Fruit fly (Drosophila melanogaster) whole organism, embryonic: ENCODE measurements around the gene CG32373.
A peak's percentile ranks its signal among the peaks of the same experiment; 100 is the strongest.

Source experiments
- Adf1 ChIP-seq: fragments of 200-800 bp; sonication (Bioruptor generic); IDR thresholded peaks from 2 replicates; pipeline ENCODE4 v1.3.6; 2022; ENCODE audit warnings: missing biosample characterization, missing genetic modification characterization
- Asciz ChIP-seq: fragments of 200-800 bp; sonication (Bioruptor generic); optimal IDR thresholded peaks from 2 replicates; lab custom pipeline; 2017; ENCODE audit warnings: missing biosample characterization, mild to moderate bottlenecking, missing genetic modification characterization, missing genetic modification reagents
- CG10431 ChIP-seq: fragments of 200-800 bp; sonication (Bioruptor generic); optimal IDR thresholded peaks from 3 replicates; lab custom pipeline; 2018; ENCODE audit warnings: missing biosample characterization, mild to moderate bottlenecking, missing genetic modification characterization
- CG12071 ChIP-seq: fragments of 200-800 bp; sonication (Bioruptor generic); optimal IDR thresholded peaks from 3 replicates; lab custom pipeline; 2018; ENCODE audit warnings: missing biosample characterization, mild to moderate bottlenecking, missing genetic modification characterization
- CG12942 ChIP-seq: fragments of 200-800 bp; sonication (Bioruptor generic); optimal IDR thresholded peaks from 3 replicates; lab custom pipeline; 2016; ENCODE audit warnings: missing biosample characterization, missing genetic modification characterization
- CG13424 ChIP-seq: fragments of 200-800 bp; sonication (Bioruptor generic); optimal IDR thresholded peaks from 2 replicates; lab custom pipeline; 2019; ENCODE audit warnings: missing biosample characterization, mild to moderate bottlenecking, missing genetic modification characterization, moderate library complexity
- CG14710 ChIP-seq: fragments of 200-800 bp; sonication (Bioruptor generic); optimal IDR thresholded peaks from 3 replicates; lab custom pipeline; 2019; ENCODE audit warnings: missing biosample characterization, mild to moderate bottlenecking, missing genetic modification characterization, moderate library complexity
- CG14860 ChIP-seq: fragments of 200-800 bp; sonication (Bioruptor generic); IDR thresholded peaks from 3 replicates; pipeline ENCODE4 v1.3.6; 2022; ENCODE audit warnings: missing biosample characterization, missing genetic modification characterization; ENCODE audit not compliant: partially characterized antibody
- CG14965 ChIP-seq: fragments of 200-800 bp; sonication (Bioruptor generic); optimal IDR thresholded peaks from 2 replicates; lab custom pipeline; 2016; ENCODE audit warnings: missing biosample characterization, missing genetic modification characterization, borderline replicate concordance
- CG1647 ChIP-seq: fragments of 200-800 bp; sonication (Bioruptor generic); optimal IDR thresholded peaks from 3 replicates; lab custom pipeline; 2016; ENCODE audit warnings: missing biosample characterization, missing genetic modification characterization
- CG16813 ChIP-seq: fragments of 200-800 bp; sonication (Bioruptor generic); IDR thresholded peaks from 3 replicates; pipeline ENCODE4 v1.3.6; 2022; ENCODE audit warnings: missing biosample characterization, missing genetic modification characterization; ENCODE audit not compliant: partially characterized antibody
- CG17328 ChIP-seq: fragments of 200-800 bp; sonication (Bioruptor generic); IDR thresholded peaks from 2 replicates; pipeline ENCODE4 v1.3.6; 2022; ENCODE audit warnings: missing biosample characterization, missing genetic modification characterization
- CG17359 ChIP-seq: fragments of 200-800 bp; sonication (Bioruptor generic); optimal IDR thresholded peaks from 3 replicates; lab custom pipeline; 2018; ENCODE audit warnings: missing biosample characterization, mild to moderate bottlenecking, missing genetic modification characterization, moderate library complexity
- CG17361 ChIP-seq: fragments of 200-800 bp; sonication (Bioruptor generic); IDR thresholded peaks from 3 replicates; pipeline ENCODE4 v1.3.6; 2022; ENCODE audit warnings: missing biosample characterization, missing genetic modification characterization
- CG2199 ChIP-seq: fragments of 200-800 bp; sonication (Bioruptor generic); IDR thresholded peaks from 3 replicates; pipeline ENCODE4 v1.3.6; 2022; ENCODE audit warnings: missing biosample characterization, missing genetic modification characterization
- CG32767 ChIP-seq: fragments of 200-800 bp; sonication (Bioruptor generic); IDR thresholded peaks from 2 replicates; pipeline ENCODE4 v1.3.6; 2022; ENCODE audit warnings: missing biosample characterization, missing genetic modification characterization
- CG7786 ChIP-seq: fragments of 200-800 bp; sonication (Bioruptor generic); optimal IDR thresholded peaks from 2 replicates; lab custom pipeline; 2016; ENCODE audit warnings: missing biosample characterization, missing genetic modification characterization
- CG7839 ChIP-seq: fragments of 200-800 bp; sonication (Bioruptor generic); optimal IDR thresholded peaks from 3 replicates; lab custom pipeline; 2018; ENCODE audit warnings: missing biosample characterization, mild to moderate bottlenecking, missing genetic modification characterization, moderate library complexity
- CG8290 ChIP-seq, 3 experiments: fragments of 200-800 bp; sonication (Bioruptor generic); optimal IDR thresholded peaks; 2 replicates each; lab custom pipeline; 2016 to 2019; ENCODE audit warnings: missing biosample characterization in 3 of 3, missing genetic modification characterization in 3 of 3, mild to moderate bottlenecking in 2 of 3, moderate library complexity in 1 of 3
- E2f1 ChIP-seq: fragments of 200-800 bp; sonication (Bioruptor generic); IDR thresholded peaks from 2 replicates; pipeline ENCODE4 v1.3.6; 2022; ENCODE audit warnings: missing biosample characterization, missing genetic modification characterization
- Eip74EF ChIP-seq, 2 experiments: fragments of 200-800 bp in 1 of 2; fragments of >200 bp in 1 of 2; sonication (Bioruptor generic) in 1 of 2; optimal IDR thresholded peaks; 2 replicates each; lab custom pipeline; 2017 to 2019; ENCODE audit warnings: missing biosample characterization in 2 of 2, missing genetic modification characterization in 2 of 2, mild to moderate bottlenecking in 1 of 2, moderate library complexity in 1 of 2
- Fer1 ChIP-seq: fragments of 200-800 bp; sonication (Bioruptor generic); optimal IDR thresholded peaks from 2 replicates; lab custom pipeline; 2017; ENCODE audit warnings: missing biosample characterization, mild to moderate bottlenecking, missing genetic modification characterization
- Jarid2 ChIP-seq: fragments of 200-800 bp; sonication (Bioruptor generic); optimal IDR thresholded peaks from 3 replicates; lab custom pipeline; 2017; ENCODE audit warnings: mild to moderate bottlenecking, missing biosample characterization, missing genetic modification reagents, missing genetic modification characterization
- Lim3 ChIP-seq: fragments of 200-800 bp; sonication (Bioruptor generic); IDR thresholded peaks from 2 replicates; pipeline ENCODE4 v1.3.6; 2022; ENCODE audit warnings: missing biosample characterization, missing genetic modification characterization
- MBD-R2 ChIP-seq: fragments of 200-800 bp; sonication (Bioruptor generic); IDR thresholded peaks from 2 replicates; pipeline ENCODE4 v1.3.6; 2022; ENCODE audit warnings: missing biosample characterization, missing genetic modification characterization
- Med ChIP-seq: fragments of 200-800 bp; sonication (Bioruptor generic); peaks from one replicate; lab custom pipeline; 2016; ENCODE audit warnings: missing biosample characterization, missing genetic modification characterization, mild to moderate bottlenecking, inconsistent platforms, moderate library complexity
- Mrtf ChIP-seq: fragments of 200-800 bp; sonication (Bioruptor generic); IDR thresholded peaks from 3 replicates; pipeline ENCODE4 v1.3.6; 2022; ENCODE audit warnings: missing biosample characterization, missing genetic modification characterization
- Oli ChIP-seq: fragments of 200-800 bp; sonication (Bioruptor generic); optimal IDR thresholded peaks from 2 replicates; lab custom pipeline; 2018; ENCODE audit warnings: missing biosample characterization, mild to moderate bottlenecking, missing genetic modification characterization, moderate library complexity
- Pdp1 ChIP-seq, 2 experiments: fragments of 200-800 bp; sonication (Bioruptor generic); optimal IDR thresholded peaks; 3 replicates each; lab custom pipeline; 2016; ENCODE audit warnings: missing biosample characterization in 2 of 2, missing genetic modification characterization in 2 of 2, mild to moderate bottlenecking in 1 of 2, moderate library complexity in 1 of 2
- Ptx1 ChIP-seq: fragments of 200-800 bp; sonication (Bioruptor generic); IDR thresholded peaks from 2 replicates; pipeline ENCODE4 v1.3.6; 2022; ENCODE audit warnings: missing biosample characterization, missing genetic modification characterization
- Ravus ChIP-seq: fragments of 200-800 bp; sonication (Bioruptor generic); IDR thresholded peaks from 2 replicates; pipeline ENCODE4 v1.3.6; 2022; ENCODE audit warnings: missing biosample characterization, missing genetic modification characterization
- aop ChIP-seq: fragments of 200-800 bp; sonication (Bioruptor generic); IDR thresholded peaks from 2 replicates; pipeline ENCODE4 v1.3.6; 2022; ENCODE audit warnings: missing biosample characterization, missing genetic modification characterization
- ap ChIP-seq: fragments of 200-800 bp; sonication (Bioruptor generic); IDR thresholded peaks from 2 replicates; pipeline ENCODE4 v1.3.6; 2022; ENCODE audit warnings: missing biosample characterization, missing genetic modification characterization
- dati ChIP-seq: fragments of 200-800 bp; sonication (Bioruptor generic); IDR thresholded peaks from 2 replicates; pipeline ENCODE4 v1.3.6; 2022; ENCODE audit warnings: missing biosample characterization, missing genetic modification characterization
- fru ChIP-seq: fragments of >200 bp; optimal IDR thresholded peaks from 2 replicates; lab custom pipeline; 2017
- ham ChIP-seq: fragments of 200-800 bp; sonication (Bioruptor generic); IDR thresholded peaks from 2 replicates; pipeline ENCODE4 v1.3.6; 2022; ENCODE audit warnings: missing biosample characterization, missing genetic modification characterization
- hb ChIP-seq: fragments of 200-800 bp; sonication (Bioruptor generic); IDR thresholded peaks from 3 replicates; pipeline ENCODE4 v1.3.6; 2022; ENCODE audit warnings: missing biosample characterization, missing genetic modification characterization; ENCODE audit not compliant: partially characterized antibody
- jigr1 ChIP-seq: fragments of 200-800 bp; sonication (Bioruptor generic); IDR thresholded peaks from 3 replicates; pipeline ENCODE4 v1.3.6; 2022; ENCODE audit warnings: missing biosample characterization, missing genetic modification characterization
- lmd ChIP-seq: fragments of 200-800 bp; sonication (Bioruptor generic); IDR thresholded peaks from 2 replicates; pipeline ENCODE4 v1.3.6; 2022; ENCODE audit warnings: missing biosample characterization, missing genetic modification characterization
- pb ChIP-seq: fragments of 200-800 bp; sonication (Bioruptor generic); optimal IDR thresholded peaks from 3 replicates; lab custom pipeline; 2016; ENCODE audit warnings: missing biosample characterization, missing genetic modification characterization
- pfk ChIP-seq: fragments of 200-800 bp; sonication (Bioruptor generic); optimal IDR thresholded peaks from 2 replicates; lab custom pipeline; 2018; ENCODE audit warnings: missing biosample characterization, mild to moderate bottlenecking, missing genetic modification characterization, moderate library complexity
- sisA ChIP-seq: fragments of 200-800 bp; sonication (Bioruptor generic); IDR thresholded peaks from 2 replicates; pipeline ENCODE4 v1.3.6; 2022; ENCODE audit warnings: missing biosample characterization, missing genetic modification characterization
- tap ChIP-seq: fragments of 200-800 bp; optimal IDR thresholded peaks from 3 replicates; lab custom pipeline; 2019; ENCODE audit warnings: missing biosample characterization, mild to moderate bottlenecking, missing genetic modification characterization, moderate library complexity
- tio ChIP-seq: fragments of 200-800 bp; sonication (Bioruptor generic); optimal IDR thresholded peaks from 2 replicates; lab custom pipeline; 2017; ENCODE audit warnings: missing biosample characterization, missing genetic modification characterization, inconsistent platforms
- twi ChIP-seq: fragments of 200-800 bp; optimal IDR thresholded peaks from 2 replicates; lab custom pipeline; 2019; ENCODE audit warnings: missing biosample characterization, mild to moderate bottlenecking, missing genetic modification characterization, moderate library complexity
- unpg ChIP-seq: fragments of 200-800 bp; sonication (Bioruptor generic); optimal IDR thresholded peaks from 3 replicates; lab custom pipeline; 2018; ENCODE audit warnings: missing biosample characterization, mild to moderate bottlenecking, missing genetic modification characterization, moderate library complexity
- vfl ChIP-seq: fragments of 200-800 bp; sonication (Bioruptor generic); optimal IDR thresholded peaks from 2 replicates; lab custom pipeline; 2016; ENCODE audit warnings: missing biosample characterization, missing genetic modification characterization
- zf30C ChIP-seq: fragments of 200-800 bp; sonication (Bioruptor generic); optimal IDR thresholded peaks from 3 replicates; lab custom pipeline; 2018; ENCODE audit warnings: missing biosample characterization, mild to moderate bottlenecking, missing genetic modification characterization

Gene CG32373

DNA sequence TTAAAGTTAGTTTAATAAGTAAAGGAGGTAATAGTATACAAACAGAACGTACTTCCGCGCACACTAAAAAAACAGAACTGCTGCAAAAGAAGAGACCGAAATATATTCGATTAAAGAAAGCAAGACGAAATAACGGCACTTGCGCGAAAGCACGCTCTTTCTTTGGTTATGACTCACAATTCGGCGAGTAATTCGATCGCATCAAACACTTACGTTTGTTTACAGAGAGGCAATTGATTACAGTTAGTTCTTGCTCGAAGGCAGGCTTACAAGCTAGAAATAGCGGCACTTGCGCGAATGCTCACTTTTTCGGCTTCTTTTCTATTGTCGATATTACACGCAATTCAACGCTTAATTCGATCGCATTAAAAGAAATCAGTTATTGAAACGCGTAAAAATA lies at the start of gene CG32373:
TSS of gene CG32373 (plus strand) at position 301 of the 400 bp plus-strand sequence.
- TF ChIP-seq Pdp1 (GFP tag; optimal IDR thresholded peaks at IDR 0.05; lab: Kevin White, UChicago) (no peak), CG2199 (0 out of 3 replicates have a peak, but pooled peaks have one; percentile 34)

DNA sequence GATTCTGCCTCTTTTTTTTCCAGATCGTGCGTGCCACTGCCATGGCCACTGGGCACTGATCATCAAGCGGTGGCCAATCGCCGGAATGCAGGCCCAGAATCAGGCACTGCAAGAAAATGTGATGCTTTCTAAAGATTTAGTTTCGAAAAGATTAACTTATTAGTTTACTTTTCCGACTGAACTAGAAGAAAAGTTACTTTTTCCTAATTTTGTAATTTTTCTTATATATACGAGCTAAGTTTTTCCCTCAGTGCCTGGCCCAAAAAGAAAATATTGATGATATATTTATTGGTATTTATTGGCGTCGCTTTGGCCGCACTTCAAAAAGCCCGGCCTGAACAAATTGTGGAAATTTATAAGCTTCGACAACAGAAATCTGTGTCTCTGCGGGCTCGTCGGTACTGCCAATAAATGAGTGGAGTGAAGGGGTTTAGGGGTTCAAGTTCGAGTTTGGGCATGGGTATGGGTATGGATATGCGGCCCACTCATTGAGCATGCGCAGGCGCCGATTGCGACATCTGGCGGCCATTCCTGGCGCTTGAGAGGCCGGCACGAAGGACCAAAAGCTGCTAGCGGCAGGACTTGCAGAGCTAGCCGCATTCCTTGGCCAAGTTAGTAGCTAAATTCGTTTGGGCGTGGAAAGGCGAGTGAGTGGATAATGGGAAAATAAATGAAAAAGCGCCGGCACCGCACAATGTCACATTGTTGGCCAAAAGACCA lies 49.1 kb upstream of the CG32373 start:
- TF ChIP-seq unpg (GFP tag; lab: Kevin White, UChicago) (no peak), fru (lab: Kevin White, UChicago) (no peak), Lim3 (GFP tag; lab: Robert Waterston, UW) (no peak), CG10431 (GFP tag; lab: Kevin White, UChicago) (no peak), Ravus (GFP tag; lab: Robert Waterston, UW) (no peak), CG13424 (peak; percentile 26), twi (no peak), sisA (GFP tag; lab: Robert Waterston, UW) (peak; percentile 33), Asciz (GFP tag; lab: Kevin White, UChicago) (no peak), aop (no peak), CG12071 (GFP tag; lab: Kevin White, UChicago) (no peak), CG32767 (GFP tag; lab: Robert Waterston, UW) (peak; percentile 28; the same call in 1 of the 2 replicates), lmd (no peak; the same call in 1 of the 2 replicates), tap (no peak), ham (GFP tag; lab: Robert Waterston, UW) (no peak), Jarid2 (GFP tag; lab: Kevin White, UChicago) (no peak), Med (GFP tag; lab: Kevin White, UChicago) (peak; percentile 55), CG14860 (GFP tag; lab: Robert Waterston, UW) (no peak), Oli (tag; lab: Kevin White, UChicago) (no peak), CG12942 (GFP tag; lab: Kevin White, UChicago) (no peak), MBD-R2 (GFP tag; lab: Robert Waterston, UW) (no peak), E2f1 (0 out of 2 replicates have a peak, but pooled peaks have one; percentile 24), pfk (no peak), ap (GFP tag; lab: Robert Waterston, UW) (no peak), CG14710 (no peak), pb (no peak), Mrtf (GFP tag; lab: Robert Waterston, UW) (no peak), CG17361 (GFP tag; lab: Robert Waterston, UW) (peak; percentile 43; the same call in 1 of the 3 replicates), vfl (no peak), CG17328 (GFP tag; lab: Robert Waterston, UW) (0 out of 2 replicates have a peak, but pooled peaks have one; percentile 23), CG7786 (GFP tag; lab: Kevin White, UChicago) (no peak), dati (no peak), CG16813 (no peak), Adf1 (GFP tag; lab: Robert Waterston, UW) (no peak), CG1647 (GFP tag; lab: Kevin White, UChicago) (no peak), Ptx1 (GFP tag; lab: Robert Waterston, UW) (peak; percentile 59), CG7839 (peak; percentile 29), Eip74EF (GFP tag; optimal IDR thresholded peaks at IDR 0.05; lab: Kevin White, UChicago) (no peak), CG17359 (tag; lab: Kevin White, UChicago) (peak; percentile 5), zf30C (GFP tag; lab: Kevin White, UChicago) (no peak), jigr1 (no peak), hb (GFP tag; lab: Robert Waterston, UW) (no peak), Fer1 (GFP tag; lab: Kevin White, UChicago) (no peak), CG14965 (no peak), CG8290 (GFP tag; optimal IDR thresholded peaks at IDR 0.05; lab: Kevin White, UChicago) (no peak), CG8290 (tag; optimal IDR thresholded peaks at IDR 0.05; lab: Kevin White, UChicago) (no peak), tio (no peak)
